Worm (Caenorhabditis elegans): ENCODE data around the gene insc-1.

- TF ChIP-seq tbx-2 (tag; optimal IDR thresholded peaks at IDR 0.05) (no peak), pha-4 (tag; optimal IDR thresholded peaks at IDR 0.05) (no peak), ref-2 (tag; optimal IDR thresholded peaks at IDR 0.05) (no peak), pag-3 (tag; optimal IDR thresholded peaks at IDR 0.05; ENCODE audit: borderline replicate concordance) (no peak), ztf-16 (tag; optimal IDR thresholded peaks at IDR 0.05) (no peak)
Observed at ce11 chrII:7356773-7357172, 1.9 kb upstream of the insc-1 start.
